Fruit fly (Drosophila melanogaster) whole organism, wandering third instar larva: ENCODE measurements around the gene ninaB.

Experiments
- Abd-B ChIP-seq: fragments of >200 bp; optimal IDR thresholded peaks from 2 replicates; lab custom pipeline; 2017; ENCODE audit warnings: missing biosample characterization, missing genetic modification characterization
- Dif ChIP-seq: fragments of 200-275, 200-300 bp; sonication (Bioruptor generic); optimal IDR thresholded peaks from 2 replicates; lab custom pipeline; 2018; ENCODE audit warnings: missing biosample characterization, missing genetic modification characterization; ENCODE audit not compliant: partially characterized antibody
- Hnf4 ChIP-seq: fragments of 200-800 bp; sonication (Bioruptor generic); optimal IDR thresholded peaks from 2 replicates; lab custom pipeline; 2016; ENCODE audit warnings: missing biosample characterization, mild to moderate bottlenecking, missing genetic modification characterization
- Hr83 ChIP-seq: fragments of 200-300 bp; sonication (Bioruptor generic); optimal IDR thresholded peaks from 2 replicates; lab custom pipeline; 2016; ENCODE audit warnings: missing biosample characterization, mild to moderate bottlenecking, missing genetic modification characterization, moderate library complexity; ENCODE audit not compliant: poor library complexity, severe bottlenecking
- Jra ChIP-seq: sonication (Bioruptor generic); optimal IDR thresholded peaks from 2 replicates; lab custom pipeline; 2016; ENCODE audit warnings: missing biosample characterization, missing genetic modification characterization
- Mio ChIP-seq: sonication (Bioruptor generic); optimal IDR thresholded peaks from 2 replicates; lab custom pipeline; 2016; ENCODE audit warnings: missing biosample characterization, missing genetic modification characterization
- brk ChIP-seq: fragments of 200-800 bp; sonication (Bioruptor generic); optimal IDR thresholded peaks from 2 replicates; lab custom pipeline; 2016; ENCODE audit warnings: missing biosample characterization, mild to moderate bottlenecking, missing genetic modification characterization
- dsf ChIP-seq: sonication (Bioruptor generic); optimal IDR thresholded peaks from 2 replicates; lab custom pipeline; 2016; ENCODE audit warnings: missing biosample characterization, missing genetic modification characterization, borderline replicate concordance
- foxo ChIP-seq, 2 experiments: fragments of 200-800 bp; sonication (Bioruptor generic); optimal IDR thresholded peaks; 2 replicates in 1 of 2; 3 replicates in 1 of 2; lab custom pipeline; 2016 to 2017; ENCODE audit warnings: missing biosample characterization in 2 of 2, missing genetic modification characterization in 2 of 2
- fru ChIP-seq: fragments of 200-800 bp; sonication (Bioruptor generic); optimal IDR thresholded peaks from 3 replicates; lab custom pipeline; 2016; ENCODE audit warnings: missing biosample characterization, mild to moderate bottlenecking, missing genetic modification characterization
- jim ChIP-seq: fragments of 175-275, 200-325 bp; sonication (Bioruptor generic); optimal IDR thresholded peaks from 2 replicates; lab custom pipeline; 2016; ENCODE audit warnings: missing biosample characterization, mild to moderate bottlenecking, missing genetic modification characterization
- lola ChIP-seq: fragments of >200 bp; optimal IDR thresholded peaks from 2 replicates; lab custom pipeline; 2017; ENCODE audit warnings: missing biosample characterization, missing genetic modification characterization
- psq ChIP-seq: fragments of 200-800 bp; sonication (Bioruptor generic); optimal IDR thresholded peaks from 3 replicates; lab custom pipeline; 2017; ENCODE audit warnings: missing biosample characterization, mild to moderate bottlenecking, missing genetic modification characterization, moderate library complexity
- sage ChIP-seq: fragments of 200-800 bp; sonication (Bioruptor generic); optimal IDR thresholded peaks from 2 replicates; lab custom pipeline; 2016; ENCODE audit warnings: missing biosample characterization, mild to moderate bottlenecking, missing genetic modification characterization

DNA sequence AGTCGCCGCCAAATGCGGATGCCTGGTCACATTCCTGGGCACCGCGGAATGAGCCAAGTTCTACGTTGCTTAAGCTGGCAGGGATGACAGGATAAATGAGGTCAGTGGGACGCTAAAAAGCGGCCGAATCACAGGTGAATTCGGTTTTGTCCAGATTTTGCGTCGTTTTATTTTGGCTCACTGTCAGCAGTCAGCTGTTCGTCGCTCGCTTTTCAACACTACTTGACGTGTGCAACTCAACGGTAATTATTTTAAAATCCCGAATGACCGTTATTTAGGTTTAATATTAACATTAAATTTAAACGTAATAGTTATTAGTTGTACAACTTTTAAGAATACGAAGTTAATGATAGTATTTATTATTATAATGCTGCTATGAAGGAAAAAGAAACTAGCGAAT lies 1.0 kb upstream of the ninaB start:
- no peak for TF ChIP-seq Hr83 (GFP tag; lab: Kevin White, UChicago)
- no peak for TF ChIP-seq dsf
- no peak for TF ChIP-seq Jra
- no peak for TF ChIP-seq lola (GFP tag; lab: Kevin White, UChicago)
- no peak for TF ChIP-seq Hnf4 (GFP tag; lab: Kevin White, UChicago)
- no peak for TF ChIP-seq psq (GFP tag; lab: Kevin White, UChicago)
- TF ChIP-seq brk (GFP tag; lab: Kevin White, UChicago), result no peak
- TF ChIP-seq jim (GFP tag; lab: Kevin White, UChicago), result no peak
- TF ChIP-seq Abd-B (GFP tag; lab: Kevin White, UChicago), result no peak
- no peak for TF ChIP-seq fru
- TF ChIP-seq Mio (GFP tag; lab: Kevin White, UChicago), result no peak
- TF ChIP-seq foxo (GFP tag; optimal IDR thresholded peaks at IDR 0.05; lab: Kevin White, UChicago), result no peak
- TF ChIP-seq Dif (GFP tag; lab: Kevin White, UChicago), result no peak
- no peak for TF ChIP-seq sage
